Fruit fly (Drosophila melanogaster): ENCODE measurements around the gene CG14658.

Gene CG14658

dm6 chr3R:4813172-4813716 is 17.1 kb downstream of the CG14658 start:
- TF ChIP-seq ash1 (GFP tag; optimal IDR thresholded peaks at IDR 0.05) (no peak), ewg (GFP tag; optimal IDR thresholded peaks at IDR 0.05) (peak; percentile 25), yki (optimal IDR thresholded peaks at IDR 0.05) (no peak), Nf-YC (tag; optimal IDR thresholded peaks at IDR 0.05) (peak; percentile 51), nau (GFP tag; optimal IDR thresholded peaks at IDR 0.05) (peak; percentile 85), inv (GFP tag; IDR thresholded peaks at IDR 0.05; ENCODE audit: partially characterized antibody) (peak; percentile 68), Lhr (GFP tag; optimal IDR thresholded peaks at IDR 0.05) (peak; percentile 68), CG32767 (GFP tag; IDR thresholded peaks at IDR 0.05) (no peak), CG17568 (GFP tag; optimal IDR thresholded peaks at IDR 0.05) (peak; percentile 92), mirr (GFP tag; optimal IDR thresholded peaks at IDR 0.05) (peak; percentile 72), emc (GFP tag; optimal IDR thresholded peaks at IDR 0.05) (no peak), CG6765 (GFP tag; optimal IDR thresholded peaks at IDR 0.05) (no peak), croc (GFP tag; conservative IDR thresholded peaks at IDR 0.05) (peak; percentile 43), CG9609 (GFP tag; optimal IDR thresholded peaks at IDR 0.05) (peak; percentile 6), crol (GFP tag; IDR thresholded peaks at IDR 0.05) (no peak), B-H2 (GFP tag; optimal IDR thresholded peaks at IDR 0.05) (peak; percentile 48), HLH3B (GFP tag; IDR thresholded peaks at IDR 0.05) (peak; percentile 39; the same call in 1 of the 2 replicates), z (GFP tag; IDR thresholded peaks at IDR 0.05) (no peak), Meics (GFP tag; optimal IDR thresholded peaks at IDR 0.05) (peak; percentile 49), dmrt99B (tag; optimal IDR thresholded peaks at IDR 0.05) (no peak), CG13775 (GFP tag; optimal IDR thresholded peaks at IDR 0.05) (peak; percentile 23), PHDP (tag; optimal IDR thresholded peaks at IDR 0.05) (peak; percentile 75), Ada2b (GFP tag; IDR thresholded peaks at IDR 0.05) (peak; percentile 22; the same call in 1 of the 2 replicates), CG6791 (GFP tag; IDR thresholded peaks at IDR 0.05; ENCODE audit: partially characterized antibody) (peak; percentile 78), esg (GFP tag; conservative IDR thresholded peaks at IDR 0.05) (no peak), CG2875 (GFP tag; optimal IDR thresholded peaks at IDR 0.05) (peak; percentile 80), zf30C (GFP tag; optimal IDR thresholded peaks at IDR 0.05) (no peak), HLH54F (GFP tag; optimal IDR thresholded peaks at IDR 0.05) (peak; percentile 12), NfI (GFP tag; optimal IDR thresholded peaks at IDR 0.05) (peak; percentile 33), Dref (GFP tag; IDR thresholded peaks at IDR 0.05) (peak; percentile 65), Nf-YB (GFP tag; optimal IDR thresholded peaks at IDR 0.05) (peak; percentile 68), corto (GFP tag; optimal IDR thresholded peaks at IDR 0.05) (no peak), slp2 (GFP tag; optimal IDR thresholded peaks at IDR 0.05) (no peak), her (GFP tag; optimal IDR thresholded peaks at IDR 0.05) (peak; percentile 40), kah (GFP tag; optimal IDR thresholded peaks at IDR 0.05) (peak; percentile 70), HLHmδ (GFP tag; optimal IDR thresholded peaks at IDR 0.05) (no peak), CG14860 (GFP tag; IDR thresholded peaks at IDR 0.05; ENCODE audit: partially characterized antibody) (peak; percentile 43; the same call in 2 of the 3 replicates), Sin3A (optimal IDR thresholded peaks at IDR 0.05) (peak; percentile 38), CG32772 (GFP tag; IDR thresholded peaks at IDR 0.05) (no peak), chn (GFP tag; optimal IDR thresholded peaks at IDR 0.05) (no peak), Atf-2 (GFP tag; optimal IDR thresholded peaks at IDR 0.05) (no peak), CG7839 (tag; optimal IDR thresholded peaks at IDR 0.05) (no peak), nom (GFP tag; optimal IDR thresholded peaks at IDR 0.05) (peak; percentile 70), pzg (GFP tag; optimal IDR thresholded peaks at IDR 0.05) (peak; percentile 50), CG8478 (optimal IDR thresholded peaks at IDR 0.05) (no peak), CG8944 (GFP tag; optimal IDR thresholded peaks at IDR 0.05) (peak; percentile 10), exex (tag; optimal IDR thresholded peaks at IDR 0.05) (peak; percentile 38), CG10462 (GFP tag; optimal IDR thresholded peaks at IDR 0.05) (no peak), CG15011 (GFP tag; optimal IDR thresholded peaks at IDR 0.05) (peak; percentile 61), CG2116 (GFP tag; optimal IDR thresholded peaks at IDR 0.05) (peak; percentile 55), NFAT (GFP tag; IDR thresholded peaks at IDR 0.05) (peak; percentile 38; the same call in 1 of the 2 replicates)

All from whole organism, embryonic.